Worm (Caenorhabditis elegans): Measurements from ENCODE around the gene abts-4.

Gene abts-4

DNA sequence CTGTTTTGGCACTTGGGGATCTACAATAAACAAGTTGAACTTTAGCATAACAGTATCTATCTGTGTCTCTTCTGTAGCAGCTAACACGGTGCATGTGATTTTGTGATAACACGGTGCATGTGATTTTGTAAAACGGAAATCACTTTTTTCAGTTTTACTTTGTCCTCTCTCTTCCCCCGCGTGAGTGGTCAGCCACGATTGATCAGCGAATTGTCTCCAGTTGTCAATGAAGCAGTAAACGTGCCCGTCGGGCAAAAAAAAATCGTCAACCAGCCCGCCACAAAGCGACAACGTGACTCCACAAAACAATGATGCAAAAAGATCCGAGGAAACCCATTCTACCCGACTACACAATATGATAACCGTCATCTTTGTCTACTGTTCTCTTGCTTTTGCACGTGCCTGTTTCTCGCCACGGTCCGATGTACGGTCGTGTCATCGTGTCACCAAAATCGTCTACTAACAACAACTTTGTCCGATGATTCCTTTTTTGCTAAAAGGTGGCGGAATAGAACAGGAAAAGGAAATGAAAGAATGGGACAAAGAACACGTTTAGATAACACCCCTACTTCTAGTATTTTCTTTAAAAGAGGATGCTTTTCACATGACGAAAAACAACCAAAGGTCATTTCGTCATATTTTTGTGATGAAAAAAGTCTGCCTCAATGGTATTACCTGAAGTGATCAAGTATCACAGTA is 12.3 kb downstream of the abts-4 start:
- no peak for TF ChIP-seq dsc-1 (tag; optimal IDR thresholded peaks at IDR 0.05)
- no peak for TF ChIP-seq sox-4 (tag; optimal IDR thresholded peaks at IDR 0.05)
- no peak for TF ChIP-seq snpc-4 (tag; optimal IDR thresholded peaks at IDR 0.05)
- TF ChIP-seq unc-62 (GFP tag; optimal IDR thresholded peaks at IDR 0.05) = no peak
- peak; percentile 9 for TF ChIP-seq irx-1 (tag; optimal IDR thresholded peaks at IDR 0.05)
- no peak for TF ChIP-seq efl-3 (GFP tag; optimal IDR thresholded peaks at IDR 0.05)
- peak; percentile 85 for TF ChIP-seq ztf-4 (tag; optimal IDR thresholded peaks at IDR 0.05)
- TF ChIP-seq efl-1 (optimal IDR thresholded peaks at IDR 0.05) = peak in 1 of 2 experiments; percentile 3
- TF ChIP-seq efl-1 (GFP tag; optimal IDR thresholded peaks at IDR 0.05 in 1 of 2) = peak; percentile 9 to 90
- TF ChIP-seq fkh-8 (tag; optimal IDR thresholded peaks at IDR 0.05) = no peak
- TF ChIP-seq pax-3 (tag; optimal IDR thresholded peaks at IDR 0.05) = no peak
- TF ChIP-seq sup-37 (GFP tag; optimal IDR thresholded peaks at IDR 0.05) = no peak
- no peak for TF ChIP-seq lin-39 (tag; optimal IDR thresholded peaks at IDR 0.05)
- TF ChIP-seq skn-1 (tag; optimal IDR thresholded peaks at IDR 0.05) = peak; percentile 35
- TF ChIP-seq Y116A8C.19 (tag; optimal IDR thresholded peaks at IDR 0.05; ENCODE audit: borderline replicate concordance) = no peak
- no peak for TF ChIP-seq alr-1 (tag; optimal IDR thresholded peaks at IDR 0.05; ENCODE audit: borderline replicate concordance)
- peak; percentile 73 for TF ChIP-seq blmp-1 (tag; optimal IDR thresholded peaks at IDR 0.05)
- TF ChIP-seq snu-23 (GFP tag; optimal IDR thresholded peaks at IDR 0.05) = peak; percentile 76
- peak; percentile 60 for TF ChIP-seq lin-13 (GFP tag; optimal IDR thresholded peaks at IDR 0.05)
- TF ChIP-seq unc-30 (tag; optimal IDR thresholded peaks at IDR 0.05) = no peak
- peak; percentile 41; the same call in 1 of the 2 replicates for TF ChIP-seq ceh-88 (GFP tag; IDR thresholded peaks at IDR 0.05)
- TF ChIP-seq vab-15 (tag; optimal IDR thresholded peaks at IDR 0.05) = peak; percentile 25
- TF ChIP-seq aly-2 (tag; optimal IDR thresholded peaks at IDR 0.05) = no peak
- TF ChIP-seq nhr-28 (tag; optimal IDR thresholded peaks at IDR 0.05) = no peak
- peak in 1 of 2 experiments; percentile 76 for TF ChIP-seq lin-35 (GFP tag; optimal IDR thresholded peaks at IDR 0.05)
- no peak for TF ChIP-seq nhr-11 (tag; optimal IDR thresholded peaks at IDR 0.05)
- TF ChIP-seq swsn-7 (tag; optimal IDR thresholded peaks at IDR 0.05) = peak; percentile 8
- TF ChIP-seq jun-1 (tag; optimal IDR thresholded peaks at IDR 0.05) = no peak
- no peak for TF ChIP-seq fkh-10 (GFP tag; optimal IDR thresholded peaks at IDR 0.05)
- TF ChIP-seq nhr-76 (tag; optimal IDR thresholded peaks at IDR 0.05) = no peak
- TF ChIP-seq tbx-2 (tag; optimal IDR thresholded peaks at IDR 0.05) = peak; percentile 74
- TF ChIP-seq xbp-1 (tag; optimal IDR thresholded peaks at IDR 0.05) = peak; percentile 40
- TF ChIP-seq grh-1 (GFP tag; IDR thresholded peaks at IDR 0.05) = peak; percentile 60
- TF ChIP-seq nhr-237 (tag; optimal IDR thresholded peaks at IDR 0.05) = no peak
- TF ChIP-seq sptf-1 (tag; optimal IDR thresholded peaks at IDR 0.05) = no peak
- TF ChIP-seq hpl-2 (GFP tag; optimal IDR thresholded peaks at IDR 0.05) = peak; percentile 2
- TF ChIP-seq dpl-1 (GFP tag; optimal IDR thresholded peaks at IDR 0.05) = peak; percentile 12 to 29 (median 16)
- TF ChIP-seq isw-1 (GFP tag; IDR thresholded peaks at IDR 0.05) = no peak
- no peak for TF ChIP-seq ces-1 (GFP tag; optimal IDR thresholded peaks at IDR 0.05)
- peak; percentile 85 for TF ChIP-seq unc-130 (tag; optimal IDR thresholded peaks at IDR 0.05)
- no peak for TF ChIP-seq unc-98 (GFP tag; IDR thresholded peaks at IDR 0.05)
- peak; percentile 97 for TF ChIP-seq nhr-20 (tag; optimal IDR thresholded peaks at IDR 0.05)
- no peak for TF ChIP-seq ceh-8 (GFP tag; optimal IDR thresholded peaks at IDR 0.05)
- TF ChIP-seq pag-3 (tag; optimal IDR thresholded peaks at IDR 0.05; ENCODE audit: borderline replicate concordance, insufficient read depth) = no peak
- TF ChIP-seq egl-27 (tag; optimal IDR thresholded peaks at IDR 0.05) = no peak
- no peak for TF ChIP-seq nhr-12 (tag; optimal IDR thresholded peaks at IDR 0.05)
- no peak for TF ChIP-seq zag-1 (tag; optimal IDR thresholded peaks at IDR 0.05)
- no peak for TF ChIP-seq ceh-63 (GFP tag; optimal IDR thresholded peaks at IDR 0.05)
- TF ChIP-seq nhr-85 (tag) = peak; percentile 96
- peak; percentile 95 for TF ChIP-seq nhr-71 (tag; optimal IDR thresholded peaks at IDR 0.05)
- no peak for TF ChIP-seq lin-15B (tag; optimal IDR thresholded peaks at IDR 0.05)
- TF ChIP-seq ama-1 (optimal IDR thresholded peaks at IDR 0.05) = no peak
- no peak for TF ChIP-seq ztf-11 (tag; optimal IDR thresholded peaks at IDR 0.05)
